Worm (Caenorhabditis elegans): ENCODE measurements around the gene elt-3.

The elt-3 gene

DNA sequence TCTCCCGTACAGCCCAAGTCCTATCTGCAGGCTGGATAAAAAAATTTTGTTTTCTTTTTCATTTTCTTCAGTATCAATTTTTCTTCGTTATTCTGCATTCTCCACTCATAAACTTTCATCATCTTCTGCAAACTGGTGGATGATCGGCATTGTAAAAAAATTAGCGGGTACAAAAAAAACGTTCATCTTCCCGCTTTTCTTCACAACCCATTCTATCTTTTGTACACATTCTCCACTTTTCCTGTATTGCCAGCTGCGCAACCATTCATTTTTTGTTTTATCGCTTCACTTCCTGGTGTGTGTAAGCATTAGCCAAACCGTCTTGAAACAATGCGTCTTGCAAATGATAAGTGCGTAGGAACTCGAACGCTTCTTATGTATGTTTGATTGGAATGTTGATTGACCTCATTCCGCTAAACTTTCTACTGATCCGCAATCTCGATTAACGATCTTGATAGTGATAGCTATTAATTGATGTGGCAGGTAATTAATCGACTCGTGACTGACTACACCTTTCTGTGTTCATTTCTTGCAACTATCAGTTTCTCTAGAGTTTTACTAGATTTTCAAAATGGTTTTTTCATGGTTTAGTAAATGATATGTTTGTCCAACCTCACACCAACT, 39.9 kb downstream of the elt-3 start (continued):
- TF ChIP-seq vab-15 (tag; optimal IDR thresholded peaks at IDR 0.05): peak; percentile 52
- no peak for TF ChIP-seq sox-4 (tag; optimal IDR thresholded peaks at IDR 0.05)
- TF ChIP-seq fkh-4 (tag; optimal IDR thresholded peaks at IDR 0.05; ENCODE audit: borderline replicate concordance): no peak
- TF ChIP-seq nhr-19 (GFP tag; conservative IDR thresholded peaks at IDR 0.05): peak; percentile 10; the same call in 1 of the 2 replicates
- no peak for TF ChIP-seq F16B12.6 (tag; optimal IDR thresholded peaks at IDR 0.05)
- TF ChIP-seq nhr-71 (tag; optimal IDR thresholded peaks at IDR 0.05): peak; percentile 35
- TF ChIP-seq ceh-82 (tag; optimal IDR thresholded peaks at IDR 0.05): no peak
- peak in 3 of 6 experiments; percentile 10 to 88 (median 29) for TF ChIP-seq elt-3 (tag; optimal IDR thresholded peaks at IDR 0.05)
- no peak for TF ChIP-seq nhr-77 (tag; optimal IDR thresholded peaks at IDR 0.05)
- no peak for TF ChIP-seq nhr-47 (tag; optimal IDR thresholded peaks at IDR 0.05)
- TF ChIP-seq ces-1 (GFP tag; optimal IDR thresholded peaks at IDR 0.05): no peak
- TF ChIP-seq lin-13 (GFP tag; optimal IDR thresholded peaks at IDR 0.05): no peak
- TF ChIP-seq ztf-11 (tag; optimal IDR thresholded peaks at IDR 0.05): no peak
- TF ChIP-seq C04F5.9 (tag; optimal IDR thresholded peaks at IDR 0.05): no peak
- no peak for TF ChIP-seq ceh-63 (GFP tag; optimal IDR thresholded peaks at IDR 0.05)
- no peak for TF ChIP-seq nhr-237 (tag; optimal IDR thresholded peaks at IDR 0.05)
- TF ChIP-seq egl-27 (tag; optimal IDR thresholded peaks at IDR 0.05): no peak
- TF ChIP-seq unc-30 (tag; optimal IDR thresholded peaks at IDR 0.05): no peak
- TF ChIP-seq swsn-7 (tag; optimal IDR thresholded peaks at IDR 0.05): no peak
- no peak for TF ChIP-seq nhr-28 (tag; optimal IDR thresholded peaks at IDR 0.05)
- peak; percentile 96 for TF ChIP-seq blmp-1 (tag; optimal IDR thresholded peaks at IDR 0.05)
- TF ChIP-seq hpl-2 (GFP tag; optimal IDR thresholded peaks at IDR 0.05): no peak
- no peak for TF ChIP-seq grh-1 (GFP tag; IDR thresholded peaks at IDR 0.05)
- TF ChIP-seq tlp-1 (tag; optimal IDR thresholded peaks at IDR 0.05): no peak
- no peak for TF ChIP-seq ceh-8 (GFP tag; optimal IDR thresholded peaks at IDR 0.05)
- TF ChIP-seq ama-1 (optimal IDR thresholded peaks at IDR 0.05): no peak
- no peak for TF ChIP-seq efl-3 (GFP tag; optimal IDR thresholded peaks at IDR 0.05)
- no peak for TF ChIP-seq C16A3.4 (tag; optimal IDR thresholded peaks at IDR 0.05)

DNA sequence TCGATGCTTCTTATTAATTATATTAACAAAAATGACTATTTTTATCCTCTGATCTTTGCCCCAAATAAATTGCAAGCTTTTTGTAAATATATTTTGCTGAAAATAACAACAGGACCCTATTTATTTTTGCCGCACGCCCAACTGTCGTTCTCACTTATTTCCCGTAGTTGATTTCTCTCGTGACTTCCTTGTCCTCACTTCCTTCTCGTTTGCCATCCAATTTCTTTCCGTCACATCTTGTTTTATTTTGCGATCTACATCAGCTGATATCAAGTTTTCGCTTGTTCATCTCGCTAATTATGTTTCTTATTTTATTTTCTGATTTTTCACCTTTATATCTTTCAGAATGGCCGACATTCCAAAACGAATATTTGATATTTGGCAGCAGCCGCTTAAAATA, 40.6 kb downstream of the elt-3 start, which contains the start of gene F48F7.5:
Gene F48F7.5, plus strand, starts transcription at position 340 of the 400 bp plus-strand sequence.
- TF ChIP-seq nhr-28 (tag; optimal IDR thresholded peaks at IDR 0.05): no peak
- peak; percentile 97 for TF ChIP-seq blmp-1 (tag; optimal IDR thresholded peaks at IDR 0.05)
- peak; percentile 50 for TF ChIP-seq rnt-1 (tag; optimal IDR thresholded peaks at IDR 0.05)
- TF ChIP-seq ama-1 (optimal IDR thresholded peaks at IDR 0.05): no peak
- peak; percentile 28 for TF ChIP-seq nhr-47 (tag; optimal IDR thresholded peaks at IDR 0.05)
- peak; percentile 9 to 45 for TF ChIP-seq lin-35 (GFP tag; optimal IDR thresholded peaks at IDR 0.05)
- no peak for TF ChIP-seq snpc-4 (tag; optimal IDR thresholded peaks at IDR 0.05)
- TF ChIP-seq lsy-2 (tag; optimal IDR thresholded peaks at IDR 0.05): peak; percentile 19 to 29
- TF ChIP-seq nhr-12 (tag; optimal IDR thresholded peaks at IDR 0.05): no peak
- no peak for TF ChIP-seq ces-1 (GFP tag; optimal IDR thresholded peaks at IDR 0.05)
- peak; percentile 90 for TF ChIP-seq nhr-85 (tag)
- peak; percentile 27 for TF ChIP-seq dsc-1 (tag; optimal IDR thresholded peaks at IDR 0.05)
- no peak for TF ChIP-seq ceh-90 (tag; optimal IDR thresholded peaks at IDR 0.05)
- peak; percentile 82 for TF ChIP-seq nhr-71 (tag; optimal IDR thresholded peaks at IDR 0.05)
- peak; percentile 44 for TF ChIP-seq ztf-4 (tag; optimal IDR thresholded peaks at IDR 0.05)
- no peak for TF ChIP-seq lin-15B (tag; optimal IDR thresholded peaks at IDR 0.05)
- TF ChIP-seq hlh-17 (GFP tag; optimal IDR thresholded peaks at IDR 0.05; ENCODE audit: borderline replicate concordance): no peak
- peak; percentile 13 for TF ChIP-seq irx-1 (tag; optimal IDR thresholded peaks at IDR 0.05)
- peak; percentile 72 for TF ChIP-seq snu-23 (GFP tag; optimal IDR thresholded peaks at IDR 0.05)
- TF ChIP-seq ceh-63 (GFP tag; optimal IDR thresholded peaks at IDR 0.05): no peak
- peak; percentile 31 for TF ChIP-seq mef-2 (tag; optimal IDR thresholded peaks at IDR 0.05)
- TF ChIP-seq unc-130 (tag; optimal IDR thresholded peaks at IDR 0.05): peak; percentile 70
- TF ChIP-seq skn-1 (tag; optimal IDR thresholded peaks at IDR 0.05): peak; percentile 7
- TF ChIP-seq pag-3 (tag; optimal IDR thresholded peaks at IDR 0.05; ENCODE audit: borderline replicate concordance, insufficient read depth): peak; percentile 96
- TF ChIP-seq sup-37 (GFP tag; optimal IDR thresholded peaks at IDR 0.05): no peak
- peak; percentile 92 for TF ChIP-seq lin-14 (GFP tag; optimal IDR thresholded peaks at IDR 0.05)
- TF ChIP-seq nhr-19 (GFP tag; conservative IDR thresholded peaks at IDR 0.05): peak; percentile 50
- TF ChIP-seq swsn-7 (tag; optimal IDR thresholded peaks at IDR 0.05): peak; percentile 37
- no peak for TF ChIP-seq nhr-11 (tag; optimal IDR thresholded peaks at IDR 0.05)
- TF ChIP-seq nhr-20 (tag; optimal IDR thresholded peaks at IDR 0.05): peak; percentile 81
- TF ChIP-seq jun-1 (tag; optimal IDR thresholded peaks at IDR 0.05): no peak
- TF ChIP-seq alr-1 (tag; optimal IDR thresholded peaks at IDR 0.05; ENCODE audit: borderline replicate concordance): no peak

All from whole organism, L1 larva.